Fruit fly (Drosophila melanogaster) whole organism, embryonic: ENCODE data around the gene CG13671.

Experiments used
- Adf1 ChIP-seq: fragments of 200-800 bp; sonication (Bioruptor generic); IDR thresholded peaks from 2 replicates; pipeline ENCODE4 v1.3.6; 2022; ENCODE audit warnings: missing biosample characterization, missing genetic modification characterization
- Awh ChIP-seq: fragments of 200-800 bp; sonication (Bioruptor generic); IDR thresholded peaks from 2 replicates; pipeline ENCODE4, ENCODE4 v1.3.6; 2022; ENCODE audit warnings: missing biosample characterization, missing genetic modification characterization
- CG10654 ChIP-seq: fragments of 200-800 bp; sonication (Bioruptor generic); optimal IDR thresholded peaks from 2 replicates; lab custom pipeline; 2016; ENCODE audit warnings: missing biosample characterization, missing genetic modification characterization
- CG11398 ChIP-seq: fragments of 200-800 bp; sonication (Bioruptor generic); optimal IDR thresholded peaks from 2 replicates; lab custom pipeline; 2016; ENCODE audit warnings: missing biosample characterization, missing genetic modification characterization
- CG11456 ChIP-seq: fragments of 200-800 bp; sonication (Bioruptor generic); IDR thresholded peaks from 3 replicates; pipeline ENCODE4 v1.3.6; 2022; ENCODE audit warnings: missing biosample characterization, missing genetic modification characterization
- CG14441 ChIP-seq: fragments of 200-800 bp; sonication (Bioruptor generic); IDR thresholded peaks from 2 replicates; pipeline ENCODE4 v1.3.6; 2022; ENCODE audit warnings: missing biosample characterization, missing genetic modification characterization
- CG14710 ChIP-seq: fragments of 200-800 bp; sonication (Bioruptor generic); optimal IDR thresholded peaks from 3 replicates; lab custom pipeline; 2019; ENCODE audit warnings: missing biosample characterization, mild to moderate bottlenecking, missing genetic modification characterization, moderate library complexity
- CG15269 ChIP-seq: fragments of 200-800 bp; sonication (Bioruptor generic); optimal IDR thresholded peaks from 2 replicates; lab custom pipeline; 2018; ENCODE audit warnings: missing biosample characterization, mild to moderate bottlenecking, missing genetic modification characterization, moderate library complexity
- CG16779 ChIP-seq: fragments of 200-800 bp; sonication (Bioruptor generic); IDR thresholded peaks from 2 replicates; pipeline ENCODE4 v1.3.6; 2022; ENCODE audit warnings: missing biosample characterization, missing genetic modification characterization
- CG16815 ChIP-seq: fragments of 200-800 bp; sonication (Bioruptor generic); optimal IDR thresholded peaks from 3 replicates; lab custom pipeline; 2017; ENCODE audit warnings: missing biosample characterization, mild to moderate bottlenecking, missing genetic modification characterization
- CG17328 ChIP-seq: fragments of 200-800 bp; sonication (Bioruptor generic); IDR thresholded peaks from 2 replicates; pipeline ENCODE4 v1.3.6; 2022; ENCODE audit warnings: missing biosample characterization, missing genetic modification characterization
- CG17359 ChIP-seq: fragments of 200-800 bp; sonication (Bioruptor generic); optimal IDR thresholded peaks from 3 replicates; lab custom pipeline; 2018; ENCODE audit warnings: missing biosample characterization, mild to moderate bottlenecking, missing genetic modification characterization, moderate library complexity
- CG17361 ChIP-seq: fragments of 200-800 bp; sonication (Bioruptor generic); IDR thresholded peaks from 3 replicates; pipeline ENCODE4 v1.3.6; 2022; ENCODE audit warnings: missing biosample characterization, missing genetic modification characterization
- CG17385 ChIP-seq: fragments of 200-800 bp; sonication (Bioruptor generic); optimal IDR thresholded peaks from 3 replicates; lab custom pipeline; 2018; ENCODE audit warnings: missing biosample characterization, mild to moderate bottlenecking, missing genetic modification characterization
- CG17568 ChIP-seq: fragments of 200-800 bp; sonication (Bioruptor generic); optimal IDR thresholded peaks from 2 replicates; lab custom pipeline; 2018; ENCODE audit warnings: missing biosample characterization, mild to moderate bottlenecking, missing genetic modification characterization, moderate library complexity
- CG17612 ChIP-seq: fragments of 200-800 bp; sonication (Bioruptor generic); IDR thresholded peaks from 2 replicates; pipeline ENCODE4 v1.3.6; 2022; ENCODE audit warnings: missing biosample characterization, missing genetic modification characterization
- CG18011 ChIP-seq: fragments of 200-800 bp; sonication (Bioruptor generic); optimal IDR thresholded peaks from 2 replicates; lab custom pipeline; 2017; ENCODE audit warnings: missing biosample characterization, missing genetic modification characterization, mild to moderate bottlenecking, moderate library complexity, missing genotype
- CG18764 ChIP-seq: fragments of 200-800 bp; sonication (Bioruptor generic); optimal IDR thresholded peaks from 3 replicates; lab custom pipeline; 2016; ENCODE audit warnings: missing biosample characterization, missing genetic modification characterization
- CG2116 ChIP-seq: fragments of 200-800 bp; sonication (Bioruptor generic); optimal IDR thresholded peaks from 3 replicates; lab custom pipeline; 2018; ENCODE audit warnings: missing biosample characterization, mild to moderate bottlenecking, missing genetic modification characterization
- CG2202 ChIP-seq: fragments of 200-800 bp; sonication (Bioruptor generic); optimal IDR thresholded peaks from 2 replicates; lab custom pipeline; 2018; ENCODE audit warnings: missing biosample characterization, mild to moderate bottlenecking, missing genetic modification characterization
- CG2678 ChIP-seq: fragments of 200-800 bp; sonication (Bioruptor generic); optimal IDR thresholded peaks from 3 replicates; lab custom pipeline; 2019; ENCODE audit warnings: missing biosample characterization, mild to moderate bottlenecking, missing genetic modification characterization, moderate library complexity
- CG32532 ChIP-seq: fragments of 200-800 bp; sonication (Bioruptor generic); IDR thresholded peaks from 2 replicates; pipeline ENCODE4 v1.3.6; 2022; ENCODE audit warnings: missing biosample characterization, missing genetic modification characterization
- CG34422 ChIP-seq: fragments of 200-800 bp; sonication (Bioruptor generic); IDR thresholded peaks from 3 replicates; pipeline ENCODE4 v1.3.6; 2022; ENCODE audit warnings: missing biosample characterization, missing genetic modification characterization
- CG43689 ChIP-seq: fragments of 200-800 bp; sonication (Bioruptor generic); IDR thresholded peaks from 2 replicates; pipeline ENCODE4 v1.3.6; 2022; ENCODE audit warnings: missing biosample characterization, missing genetic modification characterization
- CG8281 ChIP-seq: fragments of 200-800 bp; sonication (Bioruptor generic); optimal IDR thresholded peaks from 2 replicates; lab custom pipeline; 2018; ENCODE audit warnings: missing biosample characterization, mild to moderate bottlenecking, missing genetic modification characterization, moderate library complexity
- CG8478 ChIP-seq: fragments of >200 bp; optimal IDR thresholded peaks from 2 replicates; lab custom pipeline; 2018
- CG9215 ChIP-seq: fragments of 200-800 bp; sonication (Bioruptor generic); IDR thresholded peaks from 2 replicates; pipeline ENCODE4 v1.3.6; 2022; ENCODE audit warnings: missing biosample characterization, missing genetic modification characterization
- Camta ChIP-seq: fragments of 200-800 bp; sonication (Bioruptor generic); optimal IDR thresholded peaks from 2 replicates; lab custom pipeline; 2016; ENCODE audit warnings: missing biosample characterization, missing genetic modification characterization
- Dip3 ChIP-seq: fragments of 200-800 bp; sonication (Bioruptor generic); optimal IDR thresholded peaks from 3 replicates; lab custom pipeline; 2016; ENCODE audit warnings: missing biosample characterization, missing genetic modification characterization
- Kr ChIP-seq: fragments of 200-800 bp; sonication (Bioruptor generic); optimal IDR thresholded peaks from 2 replicates; lab custom pipeline; 2017; ENCODE audit warnings: missing biosample characterization, mild to moderate bottlenecking, missing genetic modification characterization
- Lpt ChIP-seq: fragments of >200 bp; optimal IDR thresholded peaks from 2 replicates; lab custom pipeline; 2018; ENCODE audit warnings: missing biosample characterization, missing genetic modification characterization
- Max ChIP-seq: fragments of 200-800 bp; sonication (Bioruptor generic); optimal IDR thresholded peaks from 2 replicates; lab custom pipeline; 2016; ENCODE audit warnings: missing biosample characterization, mild to moderate bottlenecking, missing genetic modification characterization
- NC2α ChIP-seq: fragments of 200-800 bp; sonication (Bioruptor generic); optimal IDR thresholded peaks from 2 replicates; lab custom pipeline; 2016; ENCODE audit warnings: missing biosample characterization, missing genetic modification characterization
- Rx ChIP-seq: fragments of 200-800 bp; sonication (Bioruptor generic); IDR thresholded peaks from 2 replicates; pipeline ENCODE4 v1.3.6; 2022; ENCODE audit warnings: missing biosample characterization, missing genetic modification characterization
- bbx ChIP-seq: fragments of 200-800 bp; sonication (Bioruptor generic); IDR thresholded peaks from 2 replicates; pipeline ENCODE4 v1.3.6; 2022; ENCODE audit warnings: missing biosample characterization, missing genetic modification characterization; ENCODE audit not compliant: partially characterized antibody
- cad ChIP-seq: fragments of >200 bp; optimal IDR thresholded peaks from 2 replicates; lab custom pipeline; 2017; ENCODE audit warnings: missing biosample characterization, missing genetic modification characterization
- chif ChIP-seq, 2 experiments: fragments of 200-800 bp; sonication (Bioruptor generic); optimal IDR thresholded peaks; 3 replicates each; lab custom pipeline; 2016; ENCODE audit warnings: missing biosample characterization in 2 of 2, missing genetic modification characterization in 2 of 2
- dimm ChIP-seq: fragments of 200-800 bp; sonication (Bioruptor generic); IDR thresholded peaks from 2 replicates; pipeline ENCODE4 v1.3.6; 2022; ENCODE audit warnings: missing biosample characterization, missing genetic modification characterization
- ems ChIP-seq: fragments of 200-800 bp; sonication (Bioruptor generic); optimal IDR thresholded peaks from 3 replicates; lab custom pipeline; 2016; ENCODE audit warnings: missing biosample characterization, missing genetic modification characterization
- esg ChIP-seq: fragments of 200-800 bp; sonication (Bioruptor generic); conservative IDR thresholded peaks from 2 replicates; pipeline ENCODE4 v1.3.6; 2022; ENCODE audit warnings: missing biosample characterization, missing genetic modification characterization
- gem ChIP-seq: fragments of 200-800 bp; sonication (Bioruptor generic); optimal IDR thresholded peaks from 2 replicates; lab custom pipeline; 2019; ENCODE audit warnings: missing biosample characterization, mild to moderate bottlenecking, missing genetic modification characterization, moderate library complexity
- her ChIP-seq: fragments of 200-800 bp; sonication (Bioruptor generic); optimal IDR thresholded peaks from 2 replicates; lab custom pipeline; 2016; ENCODE audit warnings: missing biosample characterization, missing genetic modification characterization
- inv ChIP-seq: fragments of 200-800 bp; sonication (Bioruptor generic); IDR thresholded peaks from 2 replicates; pipeline ENCODE4 v1.3.6; 2022; ENCODE audit warnings: missing biosample characterization, missing genetic modification characterization; ENCODE audit not compliant: partially characterized antibody
- jing ChIP-seq: fragments of 200-800 bp; sonication (Bioruptor generic); optimal IDR thresholded peaks from 2 replicates; lab custom pipeline; 2018; ENCODE audit warnings: missing biosample characterization, mild to moderate bottlenecking, missing genetic modification characterization
- lilli ChIP-seq: fragments of 200-800 bp; sonication (Bioruptor generic); optimal IDR thresholded peaks from 3 replicates; lab custom pipeline; 2016; ENCODE audit warnings: missing biosample characterization, missing genetic modification characterization
- nmo ChIP-seq: fragments of 200-800 bp; sonication (Bioruptor generic); optimal IDR thresholded peaks from 2 replicates; lab custom pipeline; 2018; ENCODE audit warnings: missing biosample characterization, mild to moderate bottlenecking, missing genetic modification characterization, moderate library complexity
- peb ChIP-seq: fragments of 200-800 bp; sonication (Bioruptor generic); IDR thresholded peaks from 2 replicates; pipeline ENCODE4 v1.3.6; 2022; ENCODE audit warnings: missing biosample characterization, missing genetic modification characterization
- prd ChIP-seq, 3 experiments: fragments of >200 bp in 2 of 3; fragments of 200-800 bp in 1 of 3; sonication (Bioruptor generic) in 1 of 3; optimal IDR thresholded peaks in 2 of 3; IDR thresholded peaks in 1 of 3; 2 replicates in 2 of 3; 3 replicates in 1 of 3; pipeline versions ENCODE4 v1.3.6 to Lab custom; 2017 to 2022; ENCODE audit warnings: missing biosample characterization in 1 of 3, missing genetic modification characterization in 1 of 3
- ro ChIP-seq: fragments of 200-800 bp; sonication (Bioruptor generic); IDR thresholded peaks from 2 replicates; pipeline ENCODE4 v1.3.6; 2022; ENCODE audit warnings: missing biosample characterization, missing genetic modification characterization
- sc ChIP-seq, 3 experiments: fragments of >200 bp in 2 of 3; fragments of 200-800 bp in 1 of 3; sonication (Bioruptor generic) in 1 of 3; optimal IDR thresholded peaks; 2 replicates in 2 of 3; 3 replicates in 1 of 3; lab custom pipeline; 2017; ENCODE audit warnings: mild to moderate bottlenecking in 1 of 3, missing biosample characterization in 1 of 3, missing genetic modification characterization in 1 of 3, missing genetic modification reagents in 1 of 3
- sug ChIP-seq: fragments of 200-800 bp; optimal IDR thresholded peaks from 2 replicates; lab custom pipeline; 2019; ENCODE audit warnings: missing biosample characterization, mild to moderate bottlenecking, missing genetic modification characterization, moderate library complexity
- ttk ChIP-seq: fragments of 200-800 bp; sonication (Bioruptor generic); IDR thresholded peaks from 2 replicates; pipeline ENCODE4 v2.1.2; 2022; ENCODE audit warnings: missing biosample characterization, missing genetic modification characterization

Gene CG13671

dm6 chr3L:8314788-8315140 is 14.9 kb downstream of the CG13671 start (continued):
- TF ChIP-seq chif (GFP tag; optimal IDR thresholded peaks at IDR 0.05; lab: Kevin White, UChicago) (no peak), ttk (GFP tag; lab: Robert Waterston, UW) (no peak; the same call in 1 of the 2 replicates), CG2116 (GFP tag; lab: Kevin White, UChicago) (no peak), CG34422 (GFP tag; lab: Robert Waterston, UW) (no peak), CG10654 (GFP tag; lab: Kevin White, UChicago) (no peak), jing (GFP tag; lab: Kevin White, UChicago) (no peak), sc (optimal IDR thresholded peaks at IDR 0.05; lab: Kevin White, UChicago) (no peak), sc (GFP tag; optimal IDR thresholded peaks at IDR 0.05; lab: Kevin White, UChicago) (no peak), lilli (GFP tag; lab: Kevin White, UChicago) (peak; percentile 53), bbx (no peak), Max (no peak), CG14710 (no peak), CG18764 (no peak), CG15269 (tag; lab: Kevin White, UChicago) (peak; percentile 32), Camta (no peak), her (GFP tag; lab: Kevin White, UChicago) (no peak), nmo (GFP tag; lab: Kevin White, UChicago) (no peak), gem (tag; lab: Kevin White, UChicago) (no peak), CG11456 (no peak; the same call in 2 of the 3 replicates), CG17612 (GFP tag; lab: Robert Waterston, UW) (no peak), Rx (GFP tag; lab: Robert Waterston, UW) (no peak), peb (GFP tag; lab: Robert Waterston, UW) (no peak), CG8281 (tag; lab: Kevin White, UChicago) (no peak), dimm (GFP tag; lab: Robert Waterston, UW) (no peak), ro (no peak), CG2678 (tag; lab: Kevin White, UChicago) (no peak), CG16779 (no peak), Awh (GFP tag; lab: Robert Waterston, UW) (no peak), CG2202 (tag; lab: Kevin White, UChicago) (no peak), Kr (no peak), NC2α (GFP tag; lab: Kevin White, UChicago) (no peak), CG32532 (GFP tag; lab: Robert Waterston, UW) (peak; percentile 53), CG9215 (GFP tag; lab: Robert Waterston, UW) (no peak), prd (optimal IDR thresholded peaks at IDR 0.05; lab: Kevin White, UChicago) (no peak), prd (GFP tag; IDR thresholded peaks at IDR 0.05; lab: Robert Waterston, UW) (no peak), inv (GFP tag; lab: Robert Waterston, UW) (no peak), CG17328 (GFP tag; lab: Robert Waterston, UW) (no peak), CG17568 (peak; percentile 99), CG14441 (GFP tag; lab: Robert Waterston, UW) (peak; percentile 56; the same call in 1 of the 2 replicates), sug (no peak), ems (GFP tag; lab: Kevin White, UChicago) (no peak), Dip3 (GFP tag; lab: Kevin White, UChicago) (no peak), Lpt (GFP tag; lab: Kevin White, UChicago) (no peak), CG11398 (no peak), CG17385 (GFP tag; lab: Kevin White, UChicago) (no peak), CG17361 (no peak), cad (GFP tag; lab: Kevin White, UChicago) (no peak), CG17359 (tag; lab: Kevin White, UChicago) (no peak), CG16815 (GFP tag; lab: Kevin White, UChicago) (no peak), esg (GFP tag; lab: Robert Waterston, UW) (no peak), CG8478 (lab: Kevin White, UChicago) (no peak), CG18011 (GFP tag; lab: Kevin White, UChicago) (no peak), Adf1 (GFP tag; lab: Robert Waterston, UW) (no peak; the same call in 1 of the 2 replicates), CG43689 (GFP tag; lab: Robert Waterston, UW) (no peak)
